Worm (Caenorhabditis elegans): ENCODE results near the gene gex-2.

DNA sequence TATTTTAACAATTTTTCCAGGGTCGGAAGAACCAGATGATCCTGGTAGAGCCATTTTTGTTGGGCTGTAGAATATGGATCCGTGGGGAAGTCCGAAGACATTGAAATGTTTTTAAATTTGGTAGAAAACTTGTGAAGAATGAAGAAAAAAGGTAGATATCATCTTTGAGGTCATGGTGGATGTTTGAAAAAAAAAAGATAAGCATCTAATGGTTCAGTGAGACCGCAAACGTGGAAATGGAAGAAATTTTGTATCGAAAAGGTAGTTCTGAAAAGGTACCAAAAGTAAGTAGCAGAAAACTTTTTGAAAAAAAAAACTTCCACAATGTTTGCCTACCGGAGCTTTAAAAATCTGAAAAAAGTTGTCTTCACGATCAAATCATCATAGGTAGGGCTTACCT, 31.0 kb downstream of the gex-2 start, which contains the start of gene prmt-4:
- TF ChIP-seq tbx-37 (GFP tag; conservative IDR thresholded peaks at IDR 0.05), result no peak
- no peak for TF ChIP-seq ets-7 (tag; optimal IDR thresholded peaks at IDR 0.05)
- TF ChIP-seq tra-4 (tag; optimal IDR thresholded peaks at IDR 0.05), result no peak
- no peak for TF ChIP-seq pes-1 (GFP tag; IDR thresholded peaks at IDR 0.05)
- no peak for TF ChIP-seq ceh-13 (GFP tag; optimal IDR thresholded peaks at IDR 0.05)
- no peak for TF ChIP-seq tbx-11 (GFP tag; IDR thresholded peaks at IDR 0.05)
- no peak for TF ChIP-seq ama-1 (optimal IDR thresholded peaks at IDR 0.05)
- no peak for TF ChIP-seq flt-1 (GFP tag; IDR thresholded peaks at IDR 0.05)
- TF ChIP-seq sea-1 (GFP tag; conservative IDR thresholded peaks at IDR 0.05), result no peak
- TF ChIP-seq hmg-4 (GFP tag; optimal IDR thresholded peaks at IDR 0.05), result no peak
- no peak for TF ChIP-seq hmbx-1 (tag; optimal IDR thresholded peaks at IDR 0.05)
- no peak for TF ChIP-seq ceh-36 (tag; optimal IDR thresholded peaks at IDR 0.05)
- TF ChIP-seq hnd-1 (tag; optimal IDR thresholded peaks at IDR 0.05), result no peak

All from whole organism, early embryonic.